Worm (Caenorhabditis elegans) whole organism, mixed stage, embryonic: ENCODE measurements around the gene php-3.

Source experiments
- bed-3 ChIP-seq: fragments of 200-800 bp; sonication (Bioruptor generic); optimal IDR thresholded peaks from 3 replicates; lab custom pipeline; 2018; ENCODE audit warnings: mild to moderate bottlenecking, missing genetic modification characterization, moderate library complexity, missing compliant biosample characterization
- ceh-43 ChIP-seq: fragments of 200-800 bp; sonication (Bioruptor generic); optimal IDR thresholded peaks from 2 replicates; lab custom pipeline; 2018; ENCODE audit warnings: mild to moderate bottlenecking, missing genetic modification characterization, moderate library complexity, missing compliant biosample characterization
- ceh-83 ChIP-seq: fragments of 200-800 bp; sonication (Bioruptor generic); optimal IDR thresholded peaks from 2 replicates; lab custom pipeline; 2018; ENCODE audit warnings: mild to moderate bottlenecking, missing genetic modification characterization, missing compliant biosample characterization
- ces-1 ChIP-seq: fragments of 150-350 bp; optimal IDR thresholded peaks from 2 replicates; lab custom pipeline; 2014; ENCODE audit warnings: missing biosample characterization, missing genetic modification reagents, missing genetic modification characterization
- elt-1 ChIP-seq: sonication (generic microtip); optimal IDR thresholded peaks from 2 replicates; lab custom pipeline; 2017; ENCODE audit warnings: missing genetic modification characterization, mild to moderate bottlenecking, missing compliant biosample characterization, antibody characterized with exemption, moderate library complexity, borderline replicate concordance; ENCODE audit not compliant: insufficient read depth
- elt-3 ChIP-seq: fragments of 150-350 bp; optimal IDR thresholded peaks from 2 replicates; lab custom pipeline; 2014; ENCODE audit warnings: missing biosample characterization, missing genetic modification characterization
- hlh-1 ChIP-seq: fragments of 150-350 bp; optimal IDR thresholded peaks from 2 replicates; lab custom pipeline; 2014; ENCODE audit warnings: missing biosample characterization, missing genetic modification reagents, missing genetic modification characterization
- nhr-12 ChIP-seq: fragments of 150-350 bp; optimal IDR thresholded peaks from 2 replicates; lab custom pipeline; 2014; ENCODE audit warnings: missing biosample characterization, missing genetic modification characterization
- nhr-2 ChIP-seq: fragments of 150-350 bp; optimal IDR thresholded peaks from 2 replicates; lab custom pipeline; 2014; ENCODE audit warnings: missing biosample characterization, missing genetic modification characterization
- nhr-76 ChIP-seq: sonication (generic microtip); optimal IDR thresholded peaks from 2 replicates; lab custom pipeline; 2017; ENCODE audit warnings: missing biosample characterization, missing genetic modification characterization
- pha-4 ChIP-seq: fragments of 150-350 bp; optimal IDR thresholded peaks from 2 replicates; lab custom pipeline; 2018; ENCODE audit warnings: missing biosample characterization, missing genetic modification reagents, missing genetic modification characterization
- snpc-4 ChIP-seq: fragments of 150-350 bp; optimal IDR thresholded peaks from 2 replicates; lab custom pipeline; 2014; ENCODE audit warnings: missing biosample characterization, missing genetic modification characterization
- tbx-8 ChIP-seq: fragments of 200-800 bp; sonication (Bioruptor generic); optimal IDR thresholded peaks from 2 replicates; lab custom pipeline; 2018; ENCODE audit warnings: mild to moderate bottlenecking, missing genetic modification characterization, moderate library complexity, missing compliant biosample characterization

DNA sequence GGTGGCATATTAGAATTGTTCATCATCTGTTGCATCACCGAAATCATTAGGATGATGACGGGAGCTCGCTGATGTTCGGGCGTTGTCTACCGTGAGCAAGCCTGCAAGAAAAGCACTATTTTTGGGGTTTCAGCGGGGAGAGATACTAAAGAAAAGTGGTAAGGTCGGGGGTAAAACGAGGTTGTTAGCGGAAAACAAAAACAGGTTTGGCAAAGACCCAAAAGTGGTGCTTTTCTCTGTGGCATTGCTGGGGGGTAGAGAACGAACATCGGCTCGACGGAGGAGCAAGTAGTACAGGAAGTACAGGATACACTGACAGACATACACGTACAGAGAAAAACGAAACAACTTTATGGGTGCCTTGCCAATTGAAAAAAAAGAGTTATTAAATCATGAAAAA is at the start of gene php-3:
- no peak for TF ChIP-seq nhr-12 (tag; lab: Kevin White, UChicago)
- TF ChIP-seq ceh-43 (GFP tag; lab: Kevin White, UChicago): no peak
- TF ChIP-seq hlh-1 (tag; lab: Kevin White, UChicago): no peak
- no peak for TF ChIP-seq nhr-76 (tag; lab: Kevin White, UChicago)
- TF ChIP-seq nhr-2: no peak
- no peak for TF ChIP-seq ces-1 (GFP tag; lab: Kevin White, UChicago)
- no peak for TF ChIP-seq tbx-8 (GFP tag; lab: Kevin White, UChicago)
- no peak for TF ChIP-seq elt-3
- TF ChIP-seq ceh-83: no peak
- no peak for TF ChIP-seq snpc-4 (tag; lab: Kevin White, UChicago)
- no peak for TF ChIP-seq pha-4
- TF ChIP-seq bed-3 (GFP tag; lab: Kevin White, UChicago): no peak
- no peak for TF ChIP-seq elt-1 (tag; lab: Kevin White, UChicago)
